Worm (Caenorhabditis elegans): ENCODE results near the gene sdz-6.

ce11 chrV:19279888-19280287 lies 40.5 kb upstream of the sdz-6 start, which contains the start of gene F21D9.8:
- no peak for TF ChIP-seq ceh-40 (GFP tag; IDR thresholded peaks at IDR 0.05)
- no peak for TF ChIP-seq C06A6.2 (GFP tag; conservative IDR thresholded peaks at IDR 0.05)
- no peak for TF ChIP-seq hsf-1 (GFP tag; IDR thresholded peaks at IDR 0.05)
- no peak for TF ChIP-seq hrde-1 (tag; optimal IDR thresholded peaks at IDR 0.05; ENCODE audit: borderline replicate concordance)
- no peak for TF ChIP-seq chd-7 (tag; optimal IDR thresholded peaks at IDR 0.05)
